Fruit fly (Drosophila melanogaster) whole organism, embryonic: ENCODE results near the gene CG6959.

Experiments used
- Abd-B ChIP-seq: fragments of 200-800 bp; sonication (Bioruptor generic); optimal IDR thresholded peaks from 2 replicates; lab custom pipeline; 2018; ENCODE audit warnings: missing biosample characterization, mild to moderate bottlenecking, missing genetic modification characterization, moderate library complexity
- Bteb2 ChIP-seq: fragments of 200-800 bp; sonication (Bioruptor generic); optimal IDR thresholded peaks from 2 replicates; lab custom pipeline; 2016; ENCODE audit warnings: missing biosample characterization, missing genetic modification characterization
- CG10366 ChIP-seq: fragments of 200-800 bp; sonication (Bioruptor generic); IDR thresholded peaks from 2 replicates; pipeline ENCODE4 v1.3.6; 2022; ENCODE audit warnings: missing biosample characterization, missing genetic modification characterization
- CG10959 ChIP-seq: fragments of 200-800 bp; sonication (Bioruptor generic); IDR thresholded peaks from 2 replicates; pipeline ENCODE4 v1.3.6; 2022; ENCODE audit warnings: missing biosample characterization, missing genetic modification characterization
- CG11560 ChIP-seq: fragments of 200-800 bp; sonication (Bioruptor generic); IDR thresholded peaks from 3 replicates; pipeline ENCODE4 v1.3.6; 2022; ENCODE audit warnings: missing biosample characterization, missing genetic modification characterization
- CG11696 ChIP-seq: fragments of 200-800 bp; sonication (Bioruptor generic); IDR thresholded peaks from 2 replicates; pipeline ENCODE4 v1.3.6; 2022; ENCODE audit warnings: missing biosample characterization, missing genetic modification characterization
- CG12391 ChIP-seq: fragments of 200-800 bp; sonication (Bioruptor generic); optimal IDR thresholded peaks from 3 replicates; lab custom pipeline; 2018; ENCODE audit warnings: missing biosample characterization, mild to moderate bottlenecking, missing genetic modification characterization, moderate library complexity
- CG12659 ChIP-seq: fragments of 200-800 bp; sonication (Bioruptor generic); optimal IDR thresholded peaks from 3 replicates; lab custom pipeline; 2017; ENCODE audit warnings: mild to moderate bottlenecking, missing biosample characterization, missing genetic modification reagents, missing genetic modification characterization
- CG12942 ChIP-seq: fragments of 200-800 bp; sonication (Bioruptor generic); optimal IDR thresholded peaks from 3 replicates; lab custom pipeline; 2016; ENCODE audit warnings: missing biosample characterization, missing genetic modification characterization
- CG14860 ChIP-seq: fragments of 200-800 bp; sonication (Bioruptor generic); IDR thresholded peaks from 3 replicates; pipeline ENCODE4 v1.3.6; 2022; ENCODE audit warnings: missing biosample characterization, missing genetic modification characterization; ENCODE audit not compliant: partially characterized antibody
- CG1529 ChIP-seq: fragments of 200-800 bp; sonication (Bioruptor generic); optimal IDR thresholded peaks from 3 replicates; lab custom pipeline; 2018; ENCODE audit warnings: missing biosample characterization, missing genetic modification characterization
- CG17912 ChIP-seq: fragments of 200-800 bp; sonication (Bioruptor generic); optimal IDR thresholded peaks from 2 replicates; lab custom pipeline; 2018; ENCODE audit warnings: missing biosample characterization, mild to moderate bottlenecking, missing genetic modification characterization
- CG18011 ChIP-seq: fragments of 200-800 bp; sonication (Bioruptor generic); optimal IDR thresholded peaks from 2 replicates; lab custom pipeline; 2017; ENCODE audit warnings: missing biosample characterization, missing genetic modification characterization, mild to moderate bottlenecking, moderate library complexity, missing genotype
- CG18764 ChIP-seq: fragments of 200-800 bp; sonication (Bioruptor generic); optimal IDR thresholded peaks from 3 replicates; lab custom pipeline; 2016; ENCODE audit warnings: missing biosample characterization, missing genetic modification characterization
- CG2116 ChIP-seq: fragments of 200-800 bp; sonication (Bioruptor generic); optimal IDR thresholded peaks from 3 replicates; lab custom pipeline; 2018; ENCODE audit warnings: missing biosample characterization, mild to moderate bottlenecking, missing genetic modification characterization
- CG4360 ChIP-seq: fragments of 200-800 bp; sonication (Bioruptor generic); IDR thresholded peaks from 2 replicates; pipeline ENCODE4 v1.3.6; 2022; ENCODE audit warnings: missing biosample characterization, missing genetic modification characterization
- CG4424 ChIP-seq: fragments of 200-800 bp; sonication (Bioruptor generic); optimal IDR thresholded peaks from 3 replicates; lab custom pipeline; 2016; ENCODE audit warnings: missing biosample characterization, missing genetic modification characterization
- CG4854 ChIP-seq: fragments of 200-800 bp; sonication (Bioruptor generic); optimal IDR thresholded peaks from 2 replicates; lab custom pipeline; 2016; ENCODE audit warnings: missing biosample characterization, missing genetic modification characterization, inconsistent platforms
- CG6854 ChIP-seq: fragments of 200-800 bp; sonication (Bioruptor generic); optimal IDR thresholded peaks from 3 replicates; lab custom pipeline; 2017; ENCODE audit warnings: missing biosample characterization, mild to moderate bottlenecking, missing genetic modification characterization
- CG8388 ChIP-seq: fragments of 200-800 bp; sonication (Bioruptor generic); optimal IDR thresholded peaks from 2 replicates; lab custom pipeline; 2019; ENCODE audit warnings: missing biosample characterization, mild to moderate bottlenecking, missing genetic modification characterization, moderate library complexity
- CrebB ChIP-seq: fragments of 200-800 bp; sonication (Bioruptor generic); optimal IDR thresholded peaks from 3 replicates; lab custom pipeline; 2018; ENCODE audit warnings: missing biosample characterization, mild to moderate bottlenecking, missing genetic modification characterization
- Elba2 ChIP-seq: fragments of 200-800 bp; sonication (Bioruptor generic); optimal IDR thresholded peaks from 3 replicates; lab custom pipeline; 2016; ENCODE audit warnings: missing biosample characterization, missing genetic modification characterization
- HLH3B ChIP-seq: fragments of 200-800 bp; sonication (Bioruptor generic); IDR thresholded peaks from 2 replicates; pipeline ENCODE4 v1.3.6; 2022; ENCODE audit warnings: missing biosample characterization, missing genetic modification characterization
- Hr51 ChIP-seq, 2 experiments: fragments of 200-800 bp; sonication (Bioruptor generic); optimal IDR thresholded peaks; 2 replicates in 1 of 2; 3 replicates in 1 of 2; lab custom pipeline; 2016 to 2018; ENCODE audit warnings: missing biosample characterization in 2 of 2, missing genetic modification characterization in 2 of 2, mild to moderate bottlenecking in 1 of 2, moderate library complexity in 1 of 2
- Lpt ChIP-seq: fragments of >200 bp; optimal IDR thresholded peaks from 2 replicates; lab custom pipeline; 2018; ENCODE audit warnings: missing biosample characterization, missing genetic modification characterization
- MBD-R2 ChIP-seq: fragments of 200-800 bp; sonication (Bioruptor generic); IDR thresholded peaks from 2 replicates; pipeline ENCODE4 v1.3.6; 2022; ENCODE audit warnings: missing biosample characterization, missing genetic modification characterization
- Meics ChIP-seq: fragments of 200-800 bp; sonication (Bioruptor generic); optimal IDR thresholded peaks from 2 replicates; lab custom pipeline; 2017; ENCODE audit warnings: missing biosample characterization, mild to moderate bottlenecking, missing genetic modification characterization
- Optix ChIP-seq: fragments of 200-800 bp; sonication (Bioruptor generic); IDR thresholded peaks from 3 replicates; pipeline ENCODE4 v1.3.6; 2022; ENCODE audit warnings: missing biosample characterization, missing genetic modification characterization
- Pdp1 ChIP-seq, 2 experiments: fragments of 200-800 bp; sonication (Bioruptor generic); optimal IDR thresholded peaks; 3 replicates each; lab custom pipeline; 2016; ENCODE audit warnings: missing biosample characterization in 2 of 2, missing genetic modification characterization in 2 of 2, mild to moderate bottlenecking in 1 of 2, moderate library complexity in 1 of 2
- Poxn ChIP-seq: fragments of 200-800 bp; sonication (Bioruptor generic); IDR thresholded peaks from 2 replicates; pipeline ENCODE4 v1.3.6; 2022; ENCODE audit warnings: missing biosample characterization, missing genetic modification characterization
- Sox100B ChIP-seq: fragments of 200-800 bp; sonication (Bioruptor generic); optimal IDR thresholded peaks from 3 replicates; lab custom pipeline; 2018; ENCODE audit warnings: missing biosample characterization, mild to moderate bottlenecking, missing genetic modification characterization
- Vsx1 ChIP-seq: fragments of 200-800 bp; sonication (Bioruptor generic); optimal IDR thresholded peaks from 2 replicates; lab custom pipeline; 2017; ENCODE audit warnings: missing biosample characterization, mild to moderate bottlenecking, missing genetic modification characterization, missing genetic modification reagents
- amos ChIP-seq: fragments of 200-800 bp; sonication (Bioruptor generic); IDR thresholded peaks from 2 replicates; pipeline ENCODE4 v1.3.6; 2022; ENCODE audit warnings: missing biosample characterization, missing genetic modification characterization; ENCODE audit not compliant: partially characterized antibody
- aop ChIP-seq: fragments of 200-800 bp; sonication (Bioruptor generic); IDR thresholded peaks from 2 replicates; pipeline ENCODE4 v1.3.6; 2022; ENCODE audit warnings: missing biosample characterization, missing genetic modification characterization
- disco-r ChIP-seq: fragments of 200-800 bp; sonication (Bioruptor generic); optimal IDR thresholded peaks from 2 replicates; lab custom pipeline; 2016; ENCODE audit warnings: missing biosample characterization, missing genetic modification characterization
- esg ChIP-seq: fragments of 200-800 bp; sonication (Bioruptor generic); conservative IDR thresholded peaks from 2 replicates; pipeline ENCODE4 v1.3.6; 2022; ENCODE audit warnings: missing biosample characterization, missing genetic modification characterization
- ftz-f1 ChIP-seq: fragments of 200-800 bp; sonication (Bioruptor generic); optimal IDR thresholded peaks from 2 replicates; lab custom pipeline; 2016; ENCODE audit warnings: missing biosample characterization, missing genetic modification characterization
- gem ChIP-seq: fragments of 200-800 bp; sonication (Bioruptor generic); optimal IDR thresholded peaks from 2 replicates; lab custom pipeline; 2019; ENCODE audit warnings: missing biosample characterization, mild to moderate bottlenecking, missing genetic modification characterization, moderate library complexity
- h ChIP-seq: fragments of >200 bp; optimal IDR thresholded peaks from 2 replicates; lab custom pipeline; 2017
- her ChIP-seq: fragments of 200-800 bp; sonication (Bioruptor generic); optimal IDR thresholded peaks from 2 replicates; lab custom pipeline; 2016; ENCODE audit warnings: missing biosample characterization, missing genetic modification characterization
- hth ChIP-seq: fragments of >200 bp; optimal IDR thresholded peaks from 2 replicates; lab custom pipeline; 2017; ENCODE audit warnings: inconsistent platforms
- insv ChIP-seq, 2 experiments: fragments of 200-800 bp; sonication (Bioruptor generic); optimal IDR thresholded peaks; 3 replicates each; lab custom pipeline; 2016 to 2018; ENCODE audit warnings: missing biosample characterization in 2 of 2, missing genetic modification characterization in 2 of 2
- pita ChIP-seq: fragments of 200-800 bp; sonication (Bioruptor generic); optimal IDR thresholded peaks from 2 replicates; lab custom pipeline; 2017; ENCODE audit warnings: missing biosample characterization, mild to moderate bottlenecking, missing genetic modification characterization
- run ChIP-seq: fragments of 200-800 bp; sonication (Bioruptor generic); optimal IDR thresholded peaks from 3 replicates; lab custom pipeline; 2018; ENCODE audit warnings: missing biosample characterization, mild to moderate bottlenecking, missing genetic modification characterization
- schlank ChIP-seq: fragments of 200-800 bp; sonication (Bioruptor generic); optimal IDR thresholded peaks from 2 replicates; lab custom pipeline; 2018; ENCODE audit warnings: missing biosample characterization, mild to moderate bottlenecking, missing genetic modification characterization
- sens-2 ChIP-seq: fragments of 200-800 bp; sonication (Bioruptor generic); IDR thresholded peaks from 2 replicates; pipeline ENCODE4 v1.3.6; 2022; ENCODE audit warnings: missing biosample characterization, missing genetic modification characterization
- sna ChIP-seq: fragments of 200-800 bp; sonication (Bioruptor generic); IDR thresholded peaks from 2 replicates; pipeline ENCODE4 v1.3.6; 2022; ENCODE audit warnings: missing biosample characterization, missing genetic modification characterization; ENCODE audit not compliant: partially characterized antibody
- ttk ChIP-seq: fragments of 200-800 bp; sonication (Bioruptor generic); IDR thresholded peaks from 2 replicates; pipeline ENCODE4 v2.1.2; 2022; ENCODE audit warnings: missing biosample characterization, missing genetic modification characterization
- unpg ChIP-seq: fragments of 200-800 bp; sonication (Bioruptor generic); optimal IDR thresholded peaks from 3 replicates; lab custom pipeline; 2018; ENCODE audit warnings: missing biosample characterization, mild to moderate bottlenecking, missing genetic modification characterization, moderate library complexity
- vfl ChIP-seq: fragments of 200-800 bp; sonication (Bioruptor generic); optimal IDR thresholded peaks from 2 replicates; lab custom pipeline; 2016; ENCODE audit warnings: missing biosample characterization, missing genetic modification characterization

The CG6959 gene

dm6 chr3R:11786695-11787226 is 82.5 kb downstream of the CG6959 start, which contains the start of the genes prd1 and HisCl1 (continued):
- peak; percentile 55 for TF ChIP-seq CG4424 (GFP tag; lab: Kevin White, UChicago)
- TF ChIP-seq Hr51 (GFP tag; optimal IDR thresholded peaks at IDR 0.05; lab: Kevin White, UChicago) = peak in 1 of 2 experiments; percentile 43
- no peak for TF ChIP-seq Vsx1 (GFP tag; lab: Kevin White, UChicago)
- TF ChIP-seq CG12942 = peak; percentile 70
- peak; percentile 14 for TF ChIP-seq schlank (tag; lab: Kevin White, UChicago)
- TF ChIP-seq MBD-R2 (GFP tag; lab: Robert Waterston, UW) = peak; percentile 91
- TF ChIP-seq aop (GFP tag; lab: Robert Waterston, UW) = peak; percentile 56; the same call in 1 of the 2 replicates
- TF ChIP-seq Lpt (GFP tag; lab: Kevin White, UChicago) = no peak
- TF ChIP-seq vfl (GFP tag; lab: Kevin White, UChicago) = peak; percentile 69
- no peak for TF ChIP-seq pita
- peak; percentile 72 to 94 for TF ChIP-seq Pdp1 (GFP tag; optimal IDR thresholded peaks at IDR 0.05; lab: Kevin White, UChicago)
- no peak for TF ChIP-seq gem (tag; lab: Kevin White, UChicago)
- peak; percentile 85 for TF ChIP-seq CG12659 (GFP tag; lab: Kevin White, UChicago)
- peak; percentile 35 for TF ChIP-seq disco-r (GFP tag; lab: Kevin White, UChicago)
- peak; percentile 47 for TF ChIP-seq CG17912 (GFP tag; lab: Kevin White, UChicago)
- no peak for TF ChIP-seq CG18011
- peak; percentile 76 for TF ChIP-seq CG12391
- peak; percentile 56 for TF ChIP-seq HLH3B (GFP tag; lab: Robert Waterston, UW)
- TF ChIP-seq sna = 0 out of 2 replicates have a peak, but pooled peaks have one; percentile 38
- no peak for TF ChIP-seq sens-2 (GFP tag; lab: Robert Waterston, UW)
- no peak for TF ChIP-seq Elba2 (GFP tag; lab: Kevin White, UChicago)
- peak; percentile 13 for TF ChIP-seq CG6854 (GFP tag; lab: Kevin White, UChicago)
- TF ChIP-seq amos = no peak
- TF ChIP-seq CG8388 (GFP tag; lab: Kevin White, UChicago) = no peak
- TF ChIP-seq unpg (GFP tag; lab: Kevin White, UChicago) = no peak
- no peak for TF ChIP-seq Poxn
- TF ChIP-seq CG18764 (GFP tag; lab: Kevin White, UChicago) = peak; percentile 9
- TF ChIP-seq run (tag; lab: Kevin White, UChicago) = peak; percentile 50
- TF ChIP-seq CrebB (tag; lab: Kevin White, UChicago) = no peak
- TF ChIP-seq CG1529 (GFP tag; lab: Kevin White, UChicago) = peak; percentile 44
- no peak for TF ChIP-seq CG10366 (GFP tag; lab: Robert Waterston, UW)
- 0 out of 2 replicates have a peak, but pooled peaks have one; percentile 8 for TF ChIP-seq CG4360
- no peak for TF ChIP-seq h (lab: Kevin White, UChicago)
- no peak for TF ChIP-seq ttk
- TF ChIP-seq CG11560 (tag; lab: Robert Waterston, UW) = peak; percentile 44; the same call in 1 of the 3 replicates
- no peak for TF ChIP-seq hth (lab: Kevin White, UChicago)
- TF ChIP-seq ftz-f1 (GFP tag; lab: Kevin White, UChicago) = peak; percentile 67
- TF ChIP-seq CG10959 (GFP tag; lab: Robert Waterston, UW) = 0 out of 2 replicates have a peak, but pooled peaks have one; percentile 10
- TF ChIP-seq Sox100B = no peak
- TF ChIP-seq CG4854 (GFP tag; lab: Kevin White, UChicago) = peak; percentile 98
- TF ChIP-seq Bteb2 (GFP tag; lab: Kevin White, UChicago) = peak; percentile 42
- no peak for TF ChIP-seq CG14860 (GFP tag; lab: Robert Waterston, UW)
- peak; percentile 72 for TF ChIP-seq CG2116 (GFP tag; lab: Kevin White, UChicago)
- peak; percentile 79 for TF ChIP-seq Meics
- no peak for TF ChIP-seq Optix (GFP tag; lab: Robert Waterston, UW)
- peak; percentile 87 for TF ChIP-seq Abd-B (GFP tag; lab: Kevin White, UChicago)
- peak in 1 of 2 experiments; percentile 35 for TF ChIP-seq insv (GFP tag; optimal IDR thresholded peaks at IDR 0.05; lab: Kevin White, UChicago)
- peak; percentile 38; the same call in 1 of the 2 replicates for TF ChIP-seq esg (GFP tag; lab: Robert Waterston, UW)
- peak; percentile 52 for TF ChIP-seq CG11696 (GFP tag; lab: Robert Waterston, UW)
- TF ChIP-seq her (GFP tag; lab: Kevin White, UChicago) = no peak
